Worm (Caenorhabditis elegans): ENCODE measurements around the gene ptr-3.

DNA sequence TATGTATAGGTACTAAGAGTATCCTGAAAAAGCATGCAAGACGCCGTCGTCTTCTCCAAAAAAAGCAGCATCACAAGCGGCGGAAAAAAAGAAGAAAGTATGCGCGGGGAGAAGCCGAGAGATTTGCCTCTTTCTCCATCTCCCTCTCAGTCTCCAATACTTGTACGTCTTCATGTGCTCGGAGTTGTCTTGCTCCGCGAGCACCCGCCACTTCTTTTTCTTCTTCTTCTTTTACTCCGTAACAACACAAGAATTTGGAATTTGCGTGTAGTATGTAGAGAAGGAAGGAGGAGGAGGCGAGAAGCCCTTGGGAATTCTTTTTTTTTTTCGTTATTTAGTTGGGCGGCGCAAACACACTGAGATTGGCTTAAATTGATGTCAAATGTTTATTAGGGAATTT is 33.9 kb upstream of the ptr-3 start:
- no peak for TF ChIP-seq ztf-11 (tag; optimal IDR thresholded peaks at IDR 0.05)
- no peak for TF ChIP-seq drap-1 (GFP tag; optimal IDR thresholded peaks at IDR 0.05)
- no peak for TF ChIP-seq zip-8 (tag; optimal IDR thresholded peaks at IDR 0.05)
- no peak for TF ChIP-seq hlh-1 (tag; optimal IDR thresholded peaks at IDR 0.05)
- TF ChIP-seq pha-4 (tag; optimal IDR thresholded peaks at IDR 0.05), result no peak
- TF ChIP-seq elt-3 (tag; optimal IDR thresholded peaks at IDR 0.05), result no peak
- TF ChIP-seq mep-1 (tag; optimal IDR thresholded peaks at IDR 0.05), result no peak
- no peak for TF ChIP-seq ceh-43 (GFP tag; optimal IDR thresholded peaks at IDR 0.05)
- no peak for TF ChIP-seq elt-1 (tag; optimal IDR thresholded peaks at IDR 0.05; ENCODE audit: borderline replicate concordance, insufficient read depth)
- TF ChIP-seq nhr-76 (tag; optimal IDR thresholded peaks at IDR 0.05), result no peak

All from whole organism, mixed stage, embryonic.